Fruit fly (Drosophila melanogaster) S2 (cell line): ENCODE measurements around the gene BNIP3.

ENCODE experiments used
- CG8478 ChIP-seq: fragments of >200 bp; optimal IDR thresholded peaks from 2 replicates; lab custom pipeline; 2018
- CTCF ChIP-seq, 2 experiments: fragments of >200 bp; optimal IDR thresholded peaks; 2 replicates each; lab custom pipeline; 2018

- TF ChIP-seq CTCF (optimal IDR thresholded peaks at IDR 0.05; lab: Kevin White, UChicago) = no peak
- no peak for TF ChIP-seq CG8478 (lab: Kevin White, UChicago)
Observed at dm6 chr3L:20465941-20466340, 53.3 kb downstream of the BNIP3 start, which contains the start of gene CG42764.
